Worm (Caenorhabditis elegans) whole organism, L4/young adult: ENCODE measurements around the gene rga-8.

ENCODE experiments used
- W03F9.2 ChIP-seq: fragments of 150-350 bp; optimal IDR thresholded peaks from 2 replicates; lab custom pipeline; 2014; ENCODE audit warnings: missing biosample characterization, missing genetic modification characterization
- dao-5 ChIP-seq: sonication (generic microtip); optimal IDR thresholded peaks from 2 replicates; lab custom pipeline; 2016; ENCODE audit warnings: missing genotype, missing genetic modification characterization, moderate library complexity, missing compliant biosample characterization
- him-1 ChIP-seq: sonication (generic microtip); optimal IDR thresholded peaks from 2 replicates; lab custom pipeline; 2016; ENCODE audit warnings: missing genotype, missing genetic modification reagents, missing genetic modification characterization, missing compliant biosample characterization

DNA sequence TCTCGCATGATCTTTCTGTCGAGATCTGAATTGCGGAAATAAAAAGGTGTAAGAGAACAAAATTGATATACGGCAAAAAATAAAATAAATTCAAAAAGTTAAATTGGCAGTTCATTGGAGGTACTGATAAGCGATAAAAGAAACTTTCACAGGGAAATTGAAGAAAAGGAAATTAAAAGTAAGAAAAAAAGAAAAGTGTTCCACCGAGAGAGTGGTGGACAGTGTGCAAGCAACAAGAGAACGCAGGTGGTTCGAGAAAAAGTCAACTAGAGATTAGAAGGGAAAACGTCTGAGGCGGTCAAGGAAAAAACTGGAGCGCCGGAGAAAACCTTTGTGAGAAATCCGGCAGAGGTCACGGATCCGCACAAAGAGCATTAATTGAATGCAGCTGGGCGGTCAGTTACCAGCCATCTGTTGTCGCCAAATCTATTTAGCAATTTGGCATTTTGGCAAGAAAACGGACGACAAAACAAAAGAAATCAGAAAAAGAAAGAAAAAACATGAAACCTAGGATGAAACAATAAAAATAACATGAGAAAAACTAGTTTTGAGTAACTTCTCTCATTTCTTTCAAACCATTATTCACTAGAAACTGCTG lies 36.1 kb downstream of the rga-8 start, which contains the start of gene mtm-5:
- TF ChIP-seq him-1 (tag; lab: Kevin White, UChicago) = no peak
- no peak for TF ChIP-seq dao-5 (tag; lab: Kevin White, UChicago)
- no peak for TF ChIP-seq W03F9.2
